Fruit fly (Drosophila melanogaster): ENCODE measurements around the gene CG43091.

Gene CG43091

dm6 chr3R:22793953-22794352, 25.4 kb upstream of the CG43091 start (continued):
- TF ChIP-seq Hsf (GFP tag; optimal IDR thresholded peaks at IDR 0.05) (no peak), CG11247 (GFP tag; IDR thresholded peaks at IDR 0.05) (no peak), ttk (GFP tag; IDR thresholded peaks at IDR 0.05) (no peak), ken (GFP tag; IDR thresholded peaks at IDR 0.05) (no peak), CG9727 (GFP tag; optimal IDR thresholded peaks at IDR 0.05) (no peak), ash1 (GFP tag; optimal IDR thresholded peaks at IDR 0.05) (no peak), wdn (GFP tag; IDR thresholded peaks at IDR 0.05) (no peak), NC2β (GFP tag; optimal IDR thresholded peaks at IDR 0.05) (no peak), jing (GFP tag; optimal IDR thresholded peaks at IDR 0.05) (no peak), CG5953 (GFP tag; IDR thresholded peaks at IDR 0.05) (no peak), Abd-B (GFP tag; optimal IDR thresholded peaks at IDR 0.05) (peak; percentile 87), CG10979 (tag; optimal IDR thresholded peaks at IDR 0.05) (no peak), H2.0 (GFP tag; IDR thresholded peaks at IDR 0.05) (no peak), CG11560 (tag; IDR thresholded peaks at IDR 0.05) (no peak), az2 (GFP tag; optimal IDR thresholded peaks at IDR 0.05) (no peak), CG17186 (GFP tag; optimal IDR thresholded peaks at IDR 0.05) (no peak), CG1603 (tag; optimal IDR thresholded peaks at IDR 0.05) (no peak), Atf6 (GFP tag; IDR thresholded peaks at IDR 0.05) (no peak), zfh1 (GFP tag; IDR thresholded peaks at IDR 0.05) (no peak), Kr (GFP tag; optimal IDR thresholded peaks at IDR 0.05) (no peak), CG9609 (GFP tag; optimal IDR thresholded peaks at IDR 0.05) (no peak), CG5180 (GFP tag; optimal IDR thresholded peaks at IDR 0.05) (no peak), CG15601 (tag; optimal IDR thresholded peaks at IDR 0.05) (no peak), CG1832 (GFP tag; optimal IDR thresholded peaks at IDR 0.05) (no peak), Ets65A (GFP tag) (peak; percentile 39), Tbp (GFP tag; optimal IDR thresholded peaks at IDR 0.05) (peak; percentile 84), sd (tag; optimal IDR thresholded peaks at IDR 0.05) (no peak), shn (GFP tag; optimal IDR thresholded peaks at IDR 0.05) (no peak), CG14050 (GFP tag; IDR thresholded peaks at IDR 0.05) (no peak), pzg (GFP tag; optimal IDR thresholded peaks at IDR 0.05) (no peak), bbx (GFP tag; IDR thresholded peaks at IDR 0.05; ENCODE audit: partially characterized antibody) (peak; percentile 68), crol (GFP tag; IDR thresholded peaks at IDR 0.05) (no peak), CG14441 (GFP tag; IDR thresholded peaks at IDR 0.05) (no peak), nmo (GFP tag; optimal IDR thresholded peaks at IDR 0.05) (peak; percentile 55), CG10366 (GFP tag; IDR thresholded peaks at IDR 0.05) (no peak), CG12071 (GFP tag; optimal IDR thresholded peaks at IDR 0.05) (no peak), CG9817 (tag; optimal IDR thresholded peaks at IDR 0.05) (peak; percentile 22), Dek (tag; optimal IDR thresholded peaks at IDR 0.05) (peak; percentile 64), CG15011 (GFP tag; optimal IDR thresholded peaks at IDR 0.05) (no peak), hb (GFP tag; IDR thresholded peaks at IDR 0.05; ENCODE audit: partially characterized antibody) (peak; percentile 68; the same call in 2 of the 3 replicates), CG3995 (GFP tag; optimal IDR thresholded peaks at IDR 0.05) (no peak), eyg (GFP tag; optimal IDR thresholded peaks at IDR 0.05) (no peak), HmgZ (tag; optimal IDR thresholded peaks at IDR 0.05) (peak; percentile 30), Blimp-1 (GFP tag; optimal IDR thresholded peaks at IDR 0.05) (no peak), CkIIα-i1 (GFP tag; IDR thresholded peaks at IDR 0.05) (no peak), mirr (GFP tag; optimal IDR thresholded peaks at IDR 0.05) (no peak), disco-r (GFP tag; optimal IDR thresholded peaks at IDR 0.05) (peak; percentile 9), Lhr (GFP tag; optimal IDR thresholded peaks at IDR 0.05) (no peak), inv (GFP tag; IDR thresholded peaks at IDR 0.05; ENCODE audit: partially characterized antibody) (peak; percentile 62; the same call in 1 of the 2 replicates), CG12391 (tag; optimal IDR thresholded peaks at IDR 0.05) (no peak), scrt (GFP tag; optimal IDR thresholded peaks at IDR 0.05) (no peak), Usf (GFP tag; optimal IDR thresholded peaks at IDR 0.05) (no peak)

Data from whole organism, embryonic.